Fruit fly (Drosophila melanogaster): ENCODE measurements around the gene AttD.

AttD gene

DNA sequence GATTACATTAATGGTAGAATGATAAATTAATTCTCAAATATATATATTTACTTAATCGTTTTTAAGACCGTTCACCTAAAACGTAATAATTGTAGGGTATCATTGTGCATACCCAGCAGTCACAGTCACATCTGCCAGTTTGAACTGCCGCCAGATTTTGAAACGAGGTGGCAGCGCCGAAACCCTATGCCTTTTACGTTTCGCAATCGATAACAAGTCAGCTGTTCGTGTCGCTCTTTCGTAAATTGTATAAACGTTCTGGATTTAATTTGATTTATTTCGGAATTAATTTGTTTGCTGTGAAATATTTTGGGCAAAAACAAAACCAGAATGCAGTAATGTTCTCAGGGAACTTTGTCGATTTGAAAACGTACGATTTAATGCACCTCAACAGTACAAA, 22.4 kb downstream of the AttD start, which contains the start of gene CG14322:
Gene CG14322 (plus strand): TSS at position 236 of the 400 bp plus-strand sequence.
- no peak for TF ChIP-seq Myc (optimal IDR thresholded peaks at IDR 0.05)
- no peak for TF ChIP-seq psq (optimal IDR thresholded peaks at IDR 0.05)
- no peak for TF ChIP-seq insv (optimal IDR thresholded peaks at IDR 0.05)
- no peak for TF ChIP-seq h (optimal IDR thresholded peaks at IDR 0.05)
- TF ChIP-seq ttk (optimal IDR thresholded peaks at IDR 0.05) = no peak
- no peak for TF ChIP-seq Sin3A (optimal IDR thresholded peaks at IDR 0.05)

DNA sequence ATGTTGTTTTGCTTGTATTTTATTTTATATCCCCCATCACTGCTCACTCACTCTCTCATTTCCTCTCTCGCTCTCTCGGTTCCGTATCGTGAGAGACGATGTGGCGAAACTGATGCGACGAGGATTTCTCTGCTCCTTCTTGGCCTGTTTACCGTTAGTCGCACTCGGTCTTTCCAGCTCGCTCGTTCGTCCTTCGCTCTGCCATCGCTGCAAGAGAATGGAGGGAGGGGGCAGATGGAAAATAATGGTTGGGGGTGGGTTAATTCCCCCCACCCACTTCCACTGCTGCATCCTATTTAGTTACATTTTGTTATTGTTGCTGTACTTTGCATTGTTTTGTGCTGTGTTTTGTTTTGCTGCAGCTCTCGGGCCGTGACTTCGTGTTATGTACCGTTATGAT, 28.8 kb downstream of the AttD start:
- no peak for TF ChIP-seq h (optimal IDR thresholded peaks at IDR 0.05)
- TF ChIP-seq ttk (optimal IDR thresholded peaks at IDR 0.05) = no peak
- TF ChIP-seq Sin3A (optimal IDR thresholded peaks at IDR 0.05) = no peak
- TF ChIP-seq Myc (optimal IDR thresholded peaks at IDR 0.05) = no peak
- TF ChIP-seq psq (optimal IDR thresholded peaks at IDR 0.05) = no peak
- TF ChIP-seq insv (optimal IDR thresholded peaks at IDR 0.05) = no peak

DNA sequence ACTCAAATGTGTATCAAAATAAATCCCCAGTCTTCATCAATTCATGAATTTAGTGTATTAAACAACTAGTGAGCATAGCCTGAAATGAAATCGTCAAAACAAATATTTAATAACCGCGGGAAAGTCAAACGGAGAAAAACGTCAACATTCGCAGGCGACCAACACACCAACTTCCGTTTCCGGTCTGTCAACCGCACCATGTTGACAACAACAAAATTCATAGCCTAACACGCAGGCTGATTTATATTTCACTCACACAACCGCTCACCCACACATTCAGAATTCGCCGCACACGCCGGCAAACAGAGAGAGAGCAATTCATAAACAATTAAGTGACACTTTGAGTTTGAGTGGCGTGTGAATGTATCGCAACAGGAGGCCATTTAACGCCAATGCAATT, 30.0 kb downstream of the AttD start:
- no peak for TF ChIP-seq Myc (optimal IDR thresholded peaks at IDR 0.05)
- TF ChIP-seq insv (optimal IDR thresholded peaks at IDR 0.05) = no peak
- no peak for TF ChIP-seq Sin3A (optimal IDR thresholded peaks at IDR 0.05)
- no peak for TF ChIP-seq ttk (optimal IDR thresholded peaks at IDR 0.05)
- no peak for TF ChIP-seq psq (optimal IDR thresholded peaks at IDR 0.05)
- TF ChIP-seq h (optimal IDR thresholded peaks at IDR 0.05) = no peak

DNA sequence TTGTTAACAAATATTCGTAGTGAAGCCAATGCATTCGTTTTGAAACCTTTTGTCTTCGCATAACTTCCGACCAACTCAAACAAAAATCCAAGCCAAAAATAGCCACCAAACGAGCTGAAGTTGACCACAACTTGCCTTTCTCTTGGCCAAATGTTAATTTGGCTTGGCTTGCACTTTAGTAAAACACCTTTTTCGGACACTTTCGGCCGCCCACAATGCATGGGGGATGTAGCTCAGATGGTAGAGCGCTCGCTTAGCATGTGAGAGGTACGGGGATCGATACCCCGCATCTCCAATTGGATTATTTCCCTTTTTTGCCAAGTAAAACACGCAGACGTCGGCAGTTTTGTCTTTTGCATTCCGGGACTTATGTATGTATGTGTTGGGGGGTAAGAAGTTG, 31.9 kb downstream of the AttD start:
- TF ChIP-seq psq (optimal IDR thresholded peaks at IDR 0.05) = no peak
- no peak for TF ChIP-seq ttk (optimal IDR thresholded peaks at IDR 0.05)
- TF ChIP-seq insv (optimal IDR thresholded peaks at IDR 0.05) = no peak
- no peak for TF ChIP-seq Myc (optimal IDR thresholded peaks at IDR 0.05)
- TF ChIP-seq Sin3A (optimal IDR thresholded peaks at IDR 0.05) = no peak
- no peak for TF ChIP-seq h (optimal IDR thresholded peaks at IDR 0.05)

DNA sequence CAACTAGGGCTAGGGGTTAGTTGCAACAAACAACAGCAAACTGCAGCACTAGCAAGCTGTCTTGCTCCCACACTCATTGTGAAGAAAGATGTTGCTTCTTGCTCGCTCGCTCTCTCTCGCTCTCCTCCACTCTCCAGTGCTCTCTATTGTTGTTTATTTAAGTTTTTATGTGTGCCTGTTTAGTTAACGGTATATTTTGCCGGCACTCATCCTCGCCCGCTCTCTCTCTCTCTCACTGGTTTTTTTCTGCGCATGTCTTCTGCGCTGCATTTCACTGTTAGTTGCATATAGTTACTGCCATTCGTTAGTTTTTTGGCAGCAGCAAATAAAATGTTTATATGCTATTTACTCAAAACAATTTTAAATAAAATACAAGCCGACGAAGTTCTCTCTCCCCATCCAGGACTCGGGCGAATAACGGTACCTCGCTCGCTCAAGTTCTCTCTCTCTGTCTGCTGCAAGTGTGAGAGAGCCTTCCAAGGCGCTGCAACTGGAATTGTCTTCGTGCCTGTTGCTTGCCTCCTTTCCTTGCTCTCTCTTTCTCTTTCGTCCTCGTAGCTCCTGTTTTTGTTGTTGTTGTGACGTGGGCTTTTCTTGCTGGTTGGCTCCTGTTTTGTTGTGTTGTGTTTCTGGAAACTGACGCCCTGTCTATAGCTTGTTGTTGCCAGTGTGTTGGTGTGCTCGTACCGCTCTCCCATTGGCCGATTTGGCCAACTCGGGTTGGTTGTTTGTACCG, 41.2 kb downstream of the AttD start:
- TF ChIP-seq psq (optimal IDR thresholded peaks at IDR 0.05) = no peak
- TF ChIP-seq h (optimal IDR thresholded peaks at IDR 0.05) = no peak
- TF ChIP-seq insv (optimal IDR thresholded peaks at IDR 0.05) = no peak
- TF ChIP-seq Sin3A (optimal IDR thresholded peaks at IDR 0.05) = no peak
- no peak for TF ChIP-seq Myc (optimal IDR thresholded peaks at IDR 0.05)
- no peak for TF ChIP-seq ttk (optimal IDR thresholded peaks at IDR 0.05)

DNA sequence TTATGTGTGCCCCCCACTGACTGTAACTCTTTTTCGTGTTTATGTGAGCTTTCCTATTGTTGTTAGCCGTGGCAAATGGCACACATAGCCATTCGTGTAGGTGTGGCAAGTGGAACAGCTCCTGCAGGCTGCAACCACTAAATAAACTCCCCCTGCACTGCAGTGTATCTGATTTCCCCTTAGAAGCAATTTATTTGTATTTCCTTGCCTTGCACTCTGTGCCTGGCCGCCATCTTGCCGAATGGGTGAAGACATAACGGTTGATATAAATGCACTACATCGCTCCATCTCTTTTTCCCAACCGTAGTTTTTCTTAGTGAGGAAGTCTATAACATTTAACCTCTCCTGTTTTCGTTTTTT, 41.7 kb downstream of the AttD start:
- TF ChIP-seq h (optimal IDR thresholded peaks at IDR 0.05) = no peak
- TF ChIP-seq ttk (optimal IDR thresholded peaks at IDR 0.05) = no peak
- TF ChIP-seq insv (optimal IDR thresholded peaks at IDR 0.05) = no peak
- TF ChIP-seq Myc (optimal IDR thresholded peaks at IDR 0.05) = no peak
- TF ChIP-seq psq (optimal IDR thresholded peaks at IDR 0.05) = no peak
- no peak for TF ChIP-seq Sin3A (optimal IDR thresholded peaks at IDR 0.05)

DNA sequence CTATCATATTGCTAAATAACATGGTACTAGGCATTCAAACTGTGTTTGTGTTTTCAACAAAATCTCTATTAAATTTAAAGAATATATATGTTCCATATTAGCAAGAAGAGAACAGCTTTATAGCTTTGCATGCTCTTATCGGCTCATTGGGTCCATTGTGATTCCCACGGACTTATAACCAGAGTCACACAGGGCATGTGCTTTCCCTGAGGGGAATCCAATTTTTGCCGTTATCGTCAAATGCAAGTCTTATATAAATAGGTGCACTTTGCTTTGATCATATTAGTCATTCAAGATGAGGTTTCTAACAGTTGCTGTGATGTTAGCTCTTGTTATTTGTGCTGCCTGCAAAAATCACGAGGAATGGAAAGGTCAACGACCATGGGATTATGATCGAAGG, 42.2 kb downstream of the AttD start, which contains the start of gene CG45045:
Gene CG45045 (plus strand): TSS at position 294 of the 400 bp plus-strand sequence.
- TF ChIP-seq Sin3A (optimal IDR thresholded peaks at IDR 0.05) (no peak), insv (optimal IDR thresholded peaks at IDR 0.05) (no peak), h (optimal IDR thresholded peaks at IDR 0.05) (no peak), ttk (optimal IDR thresholded peaks at IDR 0.05) (no peak), psq (optimal IDR thresholded peaks at IDR 0.05) (no peak), Myc (optimal IDR thresholded peaks at IDR 0.05) (no peak)

DNA sequence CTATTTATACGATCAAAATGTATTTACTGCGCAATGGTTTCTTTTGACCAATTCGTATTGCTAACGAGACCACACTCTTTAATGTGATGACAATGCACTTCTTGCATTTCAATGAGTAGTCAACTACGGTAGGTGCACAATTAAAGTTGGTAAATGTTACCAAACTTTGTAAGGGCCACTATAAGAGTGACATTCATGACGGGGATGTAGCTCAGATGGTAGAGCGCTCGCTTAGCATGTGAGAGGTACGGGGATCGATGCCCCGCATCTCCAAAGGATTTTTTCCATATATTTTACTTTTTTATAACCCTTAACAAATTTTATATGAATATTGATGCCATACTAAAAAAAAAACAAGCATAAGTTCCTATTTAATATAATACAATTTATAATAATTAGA, 42.9 kb downstream of the AttD start:
- TF ChIP-seq Myc (optimal IDR thresholded peaks at IDR 0.05) (no peak), ttk (optimal IDR thresholded peaks at IDR 0.05) (no peak), h (optimal IDR thresholded peaks at IDR 0.05) (no peak), psq (optimal IDR thresholded peaks at IDR 0.05) (no peak), Sin3A (optimal IDR thresholded peaks at IDR 0.05) (no peak), insv (optimal IDR thresholded peaks at IDR 0.05) (no peak)

DNA sequence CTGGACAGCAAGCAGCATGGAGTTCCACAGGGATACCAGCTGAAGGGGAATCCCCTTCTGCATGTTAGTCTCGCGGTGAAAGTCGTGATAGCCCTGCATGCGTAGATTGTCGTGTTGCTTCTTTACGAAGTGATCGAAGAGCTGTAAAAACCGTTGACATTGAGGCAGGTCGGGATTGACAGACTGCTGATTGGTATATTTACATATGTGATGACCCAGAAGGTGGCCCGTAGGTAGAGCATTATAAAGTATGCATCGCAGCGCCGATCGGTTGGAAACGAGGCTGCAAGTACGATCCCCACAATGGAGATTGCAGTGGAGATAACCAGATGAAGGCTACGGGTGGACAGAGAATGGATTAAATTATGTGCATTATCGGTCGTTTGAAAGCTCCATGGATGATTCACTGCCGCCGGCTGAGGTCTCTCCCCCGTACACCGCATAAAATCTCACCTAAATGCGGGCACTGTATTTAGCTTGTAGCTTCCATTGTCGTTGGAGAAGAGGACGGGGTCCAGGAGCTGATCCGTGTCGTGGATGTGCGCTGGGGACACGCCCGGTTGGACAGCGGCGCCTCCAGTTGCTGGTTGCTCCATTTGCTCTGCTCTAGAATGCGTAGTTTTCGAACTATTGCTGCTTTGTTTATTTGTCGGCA, 45.3 kb downstream of the AttD start:
- no peak for TF ChIP-seq insv (optimal IDR thresholded peaks at IDR 0.05)
- TF ChIP-seq ttk (optimal IDR thresholded peaks at IDR 0.05) = no peak
- no peak for TF ChIP-seq Sin3A (optimal IDR thresholded peaks at IDR 0.05)
- TF ChIP-seq h (optimal IDR thresholded peaks at IDR 0.05) = no peak
- TF ChIP-seq Myc (optimal IDR thresholded peaks at IDR 0.05) = no peak
- no peak for TF ChIP-seq psq (optimal IDR thresholded peaks at IDR 0.05)

DNA sequence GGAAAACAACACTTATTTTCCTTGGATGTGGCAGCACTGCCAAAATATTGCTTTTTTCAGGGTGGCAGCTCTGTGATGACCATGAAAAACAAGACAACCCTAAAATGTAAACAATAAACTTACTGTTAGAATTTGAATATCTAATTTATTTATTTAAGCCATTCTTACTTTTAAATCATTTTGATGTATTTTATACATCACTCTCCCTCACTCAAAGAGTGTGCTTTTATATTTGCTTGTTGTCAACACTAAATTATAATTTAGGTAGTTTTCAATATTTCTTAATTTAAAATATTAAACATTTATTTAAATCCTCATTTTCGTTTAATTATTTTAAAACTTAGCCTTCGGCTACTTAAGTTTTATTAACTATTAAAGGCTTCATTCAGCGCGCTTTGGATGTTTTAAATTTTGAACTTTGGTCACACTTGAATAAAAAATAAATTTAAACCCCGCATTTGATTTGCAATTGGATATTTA, 45.8 kb downstream of the AttD start, which contains the start of the genes CG7523 and Mps1:
Gene CG7523 (minus strand): TSS at position 39 of the 480 bp plus-strand sequence.
Gene Mps1 (plus strand): TSS at position 415 of the 480 bp plus-strand sequence.
- TF ChIP-seq h (optimal IDR thresholded peaks at IDR 0.05) (no peak), Myc (optimal IDR thresholded peaks at IDR 0.05) (no peak), psq (optimal IDR thresholded peaks at IDR 0.05) (no peak), ttk (optimal IDR thresholded peaks at IDR 0.05) (no peak), insv (optimal IDR thresholded peaks at IDR 0.05) (no peak), Sin3A (optimal IDR thresholded peaks at IDR 0.05) (no peak)

Data from Kc167 (cell line).